Worm (Caenorhabditis elegans): ENCODE data around the gene nep-13.
"Not testable (repeated sequence)": the region's sequence is repeated elsewhere in the genome, so short reads cannot be mapped to it uniquely, and the experiment has no call there.

The nep-13 gene

DNA sequence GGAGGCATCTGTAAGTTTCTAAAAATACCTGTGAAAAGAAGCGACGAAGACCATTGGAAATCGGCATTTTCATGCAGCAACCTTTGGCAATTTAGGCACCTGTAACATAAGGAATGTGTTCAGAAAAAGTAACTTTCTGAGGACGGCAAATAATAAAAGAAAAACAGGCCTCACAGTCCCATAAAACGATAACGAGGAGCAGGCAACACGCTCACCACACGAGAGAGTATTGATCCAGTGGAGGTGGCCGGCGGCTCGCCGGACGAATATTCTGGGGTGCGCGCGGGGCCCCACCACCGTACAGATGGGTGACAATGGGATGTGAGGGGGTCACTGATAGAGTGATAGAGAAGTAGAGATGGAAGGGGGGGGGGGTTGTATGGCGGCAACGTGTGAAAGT is 7.5 kb upstream of the nep-13 start, which contains the start of gene F02E11.3:
Gene F02E11.3, minus strand, starts transcription at position 101 of the 400 bp plus-strand sequence.
- TF ChIP-seq nhr-12 (tag; optimal IDR thresholded peaks at IDR 0.05) (no peak), lin-11 (tag; optimal IDR thresholded peaks at IDR 0.05) (no peak), sma-9 (GFP tag; optimal IDR thresholded peaks at IDR 0.05) (no peak), sma-9 (tag; optimal IDR thresholded peaks at IDR 0.05) (no peak), lin-13 (GFP tag; optimal IDR thresholded peaks at IDR 0.05) (no peak), unc-55 (GFP tag; optimal IDR thresholded peaks at IDR 0.05) (no peak), lsy-2 (tag; optimal IDR thresholded peaks at IDR 0.05) (no peak), skn-1 (tag; optimal IDR thresholded peaks at IDR 0.05) (no peak), mab-5 (tag; optimal IDR thresholded peaks at IDR 0.05) (no peak), unc-39 (tag; optimal IDR thresholded peaks at IDR 0.05) (no peak), R02D3.7 (tag; optimal IDR thresholded peaks at IDR 0.05) (no peak), nhr-6 (tag; optimal IDR thresholded peaks at IDR 0.05) (no peak), nhr-21 (tag; optimal IDR thresholded peaks at IDR 0.05) (no peak), nhr-11 (tag; optimal IDR thresholded peaks at IDR 0.05) (no peak)

DNA sequence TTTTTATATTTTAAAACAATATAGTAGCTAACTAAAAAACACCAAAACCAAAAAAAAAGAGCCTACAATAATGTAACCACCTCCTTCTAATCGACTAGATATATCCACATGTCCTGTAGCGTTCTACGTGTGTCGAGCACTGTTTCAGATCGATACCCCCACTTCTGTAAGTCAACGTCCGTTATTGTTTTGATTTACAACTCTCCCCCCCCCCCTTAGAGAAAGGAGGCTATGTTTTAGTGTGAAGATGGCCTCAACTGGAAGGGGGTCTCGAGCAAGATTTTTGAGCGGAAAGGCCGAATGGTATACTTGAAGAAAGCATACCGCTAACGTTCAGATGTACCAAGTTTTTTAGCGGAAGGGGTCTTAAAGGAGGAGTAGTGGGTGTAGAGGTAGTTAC is 4.8 kb upstream of the nep-13 start, which contains the start of gene F02E11.4:
Gene F02E11.4, minus strand, starts transcription at position 101 of the 400 bp plus-strand sequence.
- TF ChIP-seq nhr-25 (tag; optimal IDR thresholded peaks at IDR 0.05) (no peak), lin-13 (GFP tag; optimal IDR thresholded peaks at IDR 0.05) (no peak), elt-3 (tag; optimal IDR thresholded peaks at IDR 0.05) (no peak), nhr-11 (tag; optimal IDR thresholded peaks at IDR 0.05) (no peak), nhr-129 (tag; optimal IDR thresholded peaks at IDR 0.05) (no peak)

DNA sequence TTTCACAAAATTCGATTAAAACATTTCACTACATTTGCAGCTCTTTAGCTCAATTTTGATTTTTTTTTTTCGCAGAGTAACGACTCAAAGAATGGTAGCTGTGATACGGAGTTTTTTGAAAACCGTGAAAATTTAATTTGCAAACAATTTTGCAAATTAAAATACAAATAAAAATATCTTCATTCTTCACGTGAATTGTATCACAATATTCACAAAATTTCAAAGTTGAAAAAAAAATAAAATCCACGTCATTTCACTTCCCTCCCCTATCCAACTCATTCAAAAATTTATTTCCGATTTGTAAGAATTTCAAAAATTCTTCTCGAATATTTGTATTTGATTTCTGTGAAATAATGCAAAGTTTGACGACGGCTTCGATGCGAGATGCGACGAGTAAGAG is 3.8 kb upstream of the nep-13 start, which contains the start of gene wht-4:
Gene wht-4, plus strand, starts transcription at position 301 of the 400 bp plus-strand sequence.
- TF ChIP-seq nhr-12 (tag; optimal IDR thresholded peaks at IDR 0.05) (no peak), elt-1 (tag; optimal IDR thresholded peaks at IDR 0.05) (no peak), nhr-23 (tag; optimal IDR thresholded peaks at IDR 0.05) (no peak), ceh-82 (tag; optimal IDR thresholded peaks at IDR 0.05) (no peak), mdl-1 (tag; optimal IDR thresholded peaks at IDR 0.05) (no peak), lin-13 (GFP tag; optimal IDR thresholded peaks at IDR 0.05) (no peak), nhr-10 (tag; optimal IDR thresholded peaks at IDR 0.05) (no peak), ztf-1 (GFP tag; conservative IDR thresholded peaks at IDR 0.05) (no peak), nhr-21 (tag; optimal IDR thresholded peaks at IDR 0.05) (no peak), nhr-129 (tag; optimal IDR thresholded peaks at IDR 0.05) (no peak)

DNA sequence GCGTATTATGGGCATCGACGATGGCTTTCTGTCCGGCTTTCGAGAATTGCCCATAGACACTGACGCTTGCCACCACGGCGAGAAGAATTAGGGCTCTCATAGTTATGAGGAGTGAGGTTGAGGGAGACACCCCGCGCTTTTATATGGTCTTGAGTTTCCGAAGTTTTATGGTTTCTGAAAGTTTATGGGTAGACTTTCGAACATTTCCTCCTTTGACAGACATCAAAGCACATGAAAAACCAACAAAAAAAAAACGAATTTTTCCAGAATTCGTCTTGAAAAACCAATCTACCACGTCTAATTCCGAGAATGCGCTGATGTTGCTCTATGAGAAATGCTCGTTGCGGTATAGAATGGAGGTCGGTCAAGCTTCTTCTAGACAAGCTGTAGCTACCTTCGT is 2.1 kb downstream of the nep-13 start, which contains the start of gene scl-15:
Gene scl-15, minus strand, starts transcription at position 101 of the 400 bp plus-strand sequence.
- TF ChIP-seq ceh-16 (tag; optimal IDR thresholded peaks at IDR 0.05) (no peak), aly-2 (tag; optimal IDR thresholded peaks at IDR 0.05) (no peak), sma-9 (GFP tag; optimal IDR thresholded peaks at IDR 0.05) (no peak), sma-9 (tag; optimal IDR thresholded peaks at IDR 0.05) (no peak), alr-1 (tag; optimal IDR thresholded peaks at IDR 0.05) (no peak), lsy-2 (tag; optimal IDR thresholded peaks at IDR 0.05) (no peak)

DNA sequence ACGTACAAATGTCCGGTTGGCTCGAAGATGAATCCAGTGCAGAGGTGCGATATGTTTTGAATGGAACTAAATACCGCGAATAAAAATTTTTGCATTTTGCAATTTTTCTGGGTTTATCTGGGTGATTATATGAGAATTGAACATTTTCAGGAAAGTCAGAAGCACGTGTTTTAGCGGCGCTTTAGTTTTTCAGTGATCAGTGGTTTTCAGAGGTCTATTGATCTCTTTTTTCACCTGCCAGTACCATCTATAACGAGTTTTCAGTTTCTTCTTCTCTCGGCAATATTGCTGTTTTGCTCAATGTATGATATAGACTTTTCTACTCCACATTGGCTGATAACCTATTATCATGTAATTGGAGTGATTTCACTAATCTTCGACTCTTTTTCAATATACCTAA is 4.6 kb downstream of the nep-13 start, which contains the start of gene sri-63:
Gene sri-63, plus strand, starts transcription at position 301 of the 400 bp plus-strand sequence.
- TF ChIP-seq ztf-4 (tag; optimal IDR thresholded peaks at IDR 0.05) (no peak), nhr-23 (tag; optimal IDR thresholded peaks at IDR 0.05) (no peak), fos-1 (tag; optimal IDR thresholded peaks at IDR 0.05) (no peak)

DNA sequence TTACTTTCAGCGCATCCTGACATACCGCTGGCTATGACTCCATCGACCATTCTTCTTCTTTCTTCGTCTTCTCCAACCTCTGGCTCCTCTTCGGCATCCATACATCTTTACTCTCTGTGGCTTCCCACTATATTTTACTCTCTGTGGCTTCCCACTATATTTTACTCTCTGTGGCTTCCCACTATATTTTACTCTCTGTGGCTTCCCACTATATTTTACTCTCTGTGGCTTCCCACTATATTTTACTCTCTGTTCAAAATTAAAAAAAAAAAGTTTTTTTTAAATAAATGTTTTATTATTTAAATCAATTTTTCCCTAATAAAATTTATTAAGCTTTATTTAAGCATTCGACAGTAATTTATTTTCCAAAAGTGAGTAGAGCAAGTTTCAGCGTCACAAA is 8.1 kb downstream of the nep-13 start, which contains the start of gene F39E9.14:
Gene F39E9.14, minus strand, starts transcription at position 101 of the 400 bp plus-strand sequence.
- not testable (repeated sequence) for TF ChIP-seq mbf-1, nhr-21, C34F6.9 (tag; optimal IDR thresholded peaks at IDR 0.05)

DNA sequence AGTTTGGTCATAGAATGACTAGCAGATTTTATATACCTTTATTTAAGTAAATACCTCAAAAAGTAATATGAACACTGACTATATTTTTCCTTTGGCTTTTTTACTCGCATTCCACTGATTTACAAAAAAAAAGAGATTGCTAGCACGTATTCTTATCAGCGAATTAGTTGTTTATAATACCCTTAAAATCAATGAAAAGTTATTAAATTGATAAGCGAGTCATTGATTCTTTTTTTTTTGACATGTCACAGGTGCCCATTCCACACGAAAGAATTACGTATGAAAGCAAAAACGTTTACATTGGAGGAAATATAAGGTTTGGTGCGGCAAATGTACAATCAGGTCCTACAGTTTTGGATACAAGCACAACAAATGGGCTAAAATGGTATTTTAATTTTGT is 12.7 kb downstream of the nep-13 start, which contains the start of gene btb-17:
Gene btb-17, plus strand, starts transcription at position 213 of the 400 bp plus-strand sequence.
- TF ChIP-seq mbf-1 (tag; optimal IDR thresholded peaks at IDR 0.05): no peak
- peak; percentile 58 for TF ChIP-seq fos-1 (tag; optimal IDR thresholded peaks at IDR 0.05)
- peak; percentile 9 for TF ChIP-seq gmeb-1 (tag; optimal IDR thresholded peaks at IDR 0.05)

Data from whole organism, L2 larva.